Fruit fly (Drosophila melanogaster) S2 (cell line): ENCODE measurements around the gene CG13101.

ENCODE experiments used
- CG8478 ChIP-seq: fragments of >200 bp; optimal IDR thresholded peaks from 2 replicates; lab custom pipeline; 2018
- CTCF ChIP-seq, 2 experiments: fragments of >200 bp; optimal IDR thresholded peaks; 2 replicates each; lab custom pipeline; 2018

DNA sequence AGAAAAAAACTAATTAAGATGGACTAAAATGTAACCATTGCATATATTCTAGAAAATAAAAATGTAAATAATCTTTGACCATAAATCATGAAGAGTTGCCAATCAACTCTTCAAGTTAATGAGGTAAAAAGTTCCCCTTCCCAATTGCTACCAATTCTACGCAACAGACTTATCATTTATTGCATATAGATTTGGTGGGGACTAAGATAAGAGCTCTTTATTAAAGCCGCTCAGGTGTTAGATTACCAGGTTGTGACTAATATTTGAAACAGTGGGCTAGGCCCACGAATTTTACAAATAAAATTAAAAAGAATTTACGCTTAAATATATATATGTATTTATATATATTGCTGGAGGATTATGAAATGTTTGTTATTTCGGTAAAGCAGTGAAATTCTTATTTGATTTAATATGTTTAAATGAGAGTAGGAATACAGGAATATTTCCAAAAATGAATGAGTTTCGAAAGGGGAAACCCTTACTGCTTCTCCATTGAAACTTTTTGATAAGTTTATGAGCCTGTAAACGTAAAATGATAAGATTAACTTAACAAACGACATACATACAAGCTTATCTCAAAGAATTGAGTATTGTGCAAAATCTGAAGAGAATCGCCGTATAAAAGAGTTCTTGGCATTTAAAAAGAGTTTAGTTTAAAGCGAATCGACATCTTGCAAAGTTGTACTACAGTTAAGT, 27.0 kb upstream of the CG13101 start, which contains the start of gene CG13102:
- TF ChIP-seq CG8478 (lab: Kevin White, UChicago) (no peak), CTCF (optimal IDR thresholded peaks at IDR 0.05; lab: Kevin White, UChicago) (no peak)
